Worm (Caenorhabditis elegans): Measurements from ENCODE around the gene F15H10.10.

Gene F15H10.10

DNA sequence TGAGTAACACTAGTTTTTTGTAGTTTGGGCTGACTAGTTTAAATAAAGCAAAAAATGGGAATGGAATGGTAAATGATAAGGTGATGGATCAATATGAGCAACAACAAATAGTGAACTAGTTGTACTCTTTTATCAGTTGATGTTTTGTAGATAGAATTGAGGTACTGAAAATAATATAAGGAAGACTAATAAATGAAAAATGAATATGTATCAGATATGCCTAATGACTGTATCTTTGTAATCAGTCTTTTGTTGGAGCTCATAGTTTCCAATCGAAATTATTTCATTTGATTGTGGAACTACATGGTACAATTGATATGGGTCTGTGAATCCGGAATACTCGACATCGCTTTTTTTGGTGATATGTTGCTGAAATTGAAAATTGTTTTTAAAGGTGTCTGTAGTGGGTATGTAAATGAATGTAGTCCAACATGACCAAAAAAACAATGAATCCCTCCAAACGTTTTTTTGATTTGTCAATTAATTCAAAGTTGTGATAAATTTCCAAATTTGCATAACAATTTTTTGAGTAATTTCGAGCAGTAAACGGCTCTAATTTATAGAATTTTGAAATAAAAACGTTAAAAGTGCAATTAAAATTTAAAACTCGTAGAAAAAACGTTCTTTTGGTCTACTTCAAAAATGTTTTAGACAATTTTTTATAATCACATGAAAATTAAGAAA, 6.7 kb downstream of the F15H10.10 start, which contains the start of gene F15H10.12:
TSS of gene F15H10.12 (minus strand) at position 51 of the 684 bp plus-strand sequence.
- no peak for TF ChIP-seq pag-3 (tag; optimal IDR thresholded peaks at IDR 0.05; ENCODE audit: borderline replicate concordance, insufficient read depth)
- TF ChIP-seq swsn-7 (tag; optimal IDR thresholded peaks at IDR 0.05), result no peak
- TF ChIP-seq aly-2 (tag; optimal IDR thresholded peaks at IDR 0.05), result no peak
- no peak for TF ChIP-seq ceh-88 (GFP tag; IDR thresholded peaks at IDR 0.05)
- no peak for TF ChIP-seq nhr-90 (tag; optimal IDR thresholded peaks at IDR 0.05; ENCODE audit: poor library complexity)
- TF ChIP-seq unc-62 (GFP tag; optimal IDR thresholded peaks at IDR 0.05), result no peak
- TF ChIP-seq rnt-1 (tag; optimal IDR thresholded peaks at IDR 0.05), result no peak
- TF ChIP-seq dpl-1 (GFP tag; optimal IDR thresholded peaks at IDR 0.05), result no peak
- TF ChIP-seq aha-1 (tag; optimal IDR thresholded peaks at IDR 0.05), result no peak
- TF ChIP-seq jun-1 (tag; optimal IDR thresholded peaks at IDR 0.05), result no peak
- TF ChIP-seq snu-23 (GFP tag; optimal IDR thresholded peaks at IDR 0.05), result no peak
- no peak for TF ChIP-seq efl-1 (optimal IDR thresholded peaks at IDR 0.05)
- TF ChIP-seq efl-1 (GFP tag; optimal IDR thresholded peaks at IDR 0.05 in 1 of 2), result no peak

DNA sequence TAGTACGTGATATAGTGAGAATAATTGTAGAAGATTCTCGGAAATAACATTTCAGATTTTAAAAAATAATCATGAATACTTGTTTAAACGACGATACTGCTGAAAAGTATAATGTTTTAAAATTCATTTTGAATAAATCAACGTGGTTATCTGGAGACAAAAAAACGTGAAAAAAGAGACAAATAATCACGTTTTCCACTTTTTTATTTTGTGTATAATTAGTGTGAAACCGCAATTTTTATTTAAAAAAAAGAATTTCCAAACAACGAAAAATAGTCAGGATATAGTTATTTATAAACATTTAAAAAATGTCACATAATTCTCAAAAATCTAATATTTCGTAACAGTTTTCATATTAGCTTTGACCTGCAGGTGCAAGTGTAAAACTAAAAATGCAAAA, 10.5 kb downstream of the F15H10.10 start, which contains the start of gene F15H10.7:
TSS of gene F15H10.7 (minus strand) at position 101 of the 400 bp plus-strand sequence.
- no peak for TF ChIP-seq sox-4 (tag; optimal IDR thresholded peaks at IDR 0.05)
- no peak for TF ChIP-seq lin-14 (GFP tag; optimal IDR thresholded peaks at IDR 0.05)
- no peak for TF ChIP-seq jun-1 (tag; optimal IDR thresholded peaks at IDR 0.05)
- no peak for TF ChIP-seq ztf-11 (tag; optimal IDR thresholded peaks at IDR 0.05)
- no peak for TF ChIP-seq lir-3 (tag; optimal IDR thresholded peaks at IDR 0.05; ENCODE audit: poor library complexity)
- TF ChIP-seq dsc-1 (tag; optimal IDR thresholded peaks at IDR 0.05), result no peak
- no peak for TF ChIP-seq tbx-2 (tag; optimal IDR thresholded peaks at IDR 0.05)
- no peak for TF ChIP-seq elt-3 (tag; optimal IDR thresholded peaks at IDR 0.05)
- TF ChIP-seq vab-15 (tag; optimal IDR thresholded peaks at IDR 0.05), result no peak
- no peak for TF ChIP-seq egl-27 (tag; optimal IDR thresholded peaks at IDR 0.05)
- no peak for TF ChIP-seq alr-1 (tag; optimal IDR thresholded peaks at IDR 0.05; ENCODE audit: borderline replicate concordance)
- no peak for TF ChIP-seq lin-35 (GFP tag; optimal IDR thresholded peaks at IDR 0.05)
- no peak for TF ChIP-seq irx-1 (tag; optimal IDR thresholded peaks at IDR 0.05)
- TF ChIP-seq C34B4.2 (tag; optimal IDR thresholded peaks at IDR 0.05), result no peak
- TF ChIP-seq fkh-10 (GFP tag; optimal IDR thresholded peaks at IDR 0.05), result no peak
- TF ChIP-seq nhr-84 (tag; optimal IDR thresholded peaks at IDR 0.05), result no peak
- no peak for TF ChIP-seq ceh-8 (GFP tag; optimal IDR thresholded peaks at IDR 0.05)

ce11 chrV:10404701-10405100, 12.1 kb downstream of the F15H10.10 start:
- TF ChIP-seq ceh-63 (GFP tag; optimal IDR thresholded peaks at IDR 0.05), result no peak
- no peak for TF ChIP-seq ces-1 (GFP tag; optimal IDR thresholded peaks at IDR 0.05)
- TF ChIP-seq egl-13 (tag; optimal IDR thresholded peaks at IDR 0.05), result no peak
- TF ChIP-seq fkh-8 (tag; optimal IDR thresholded peaks at IDR 0.05), result no peak
- no peak for TF ChIP-seq lin-14 (GFP tag; optimal IDR thresholded peaks at IDR 0.05)
- no peak for TF ChIP-seq alr-1 (tag; optimal IDR thresholded peaks at IDR 0.05; ENCODE audit: borderline replicate concordance)
- TF ChIP-seq unc-98 (GFP tag; IDR thresholded peaks at IDR 0.05), result no peak
- no peak for TF ChIP-seq snpc-4 (tag; optimal IDR thresholded peaks at IDR 0.05)
- no peak for TF ChIP-seq C04F5.9 (tag; optimal IDR thresholded peaks at IDR 0.05)
- no peak for TF ChIP-seq mab-9 (GFP tag; IDR thresholded peaks at IDR 0.05)
- TF ChIP-seq nhr-11 (tag; optimal IDR thresholded peaks at IDR 0.05), result no peak
